Worm (Caenorhabditis elegans) whole organism, L1 larva: Measurements from ENCODE around the gene npr-29.

Experiments used
- C04F5.9 ChIP-seq: sonication (generic microtip); optimal IDR thresholded peaks from 2 replicates; lab custom pipeline; 2016; ENCODE audit warnings: missing genetic modification characterization, missing compliant biosample characterization
- C16A3.4 ChIP-seq: fragments of 150-350 bp; optimal IDR thresholded peaks from 2 replicates; lab custom pipeline; 2014; ENCODE audit warnings: missing biosample characterization, missing genetic modification characterization
- C34B4.2 ChIP-seq: sonication (generic microtip); optimal IDR thresholded peaks from 2 replicates; lab custom pipeline; 2017; ENCODE audit warnings: mild to moderate bottlenecking, missing genetic modification characterization, missing compliant biosample characterization
- aha-1 ChIP-seq: fragments of 150-350 bp; optimal IDR thresholded peaks from 2 replicates; lab custom pipeline; 2014; ENCODE audit warnings: missing biosample characterization, missing genetic modification characterization
- alr-1 ChIP-seq: fragments of 200-800 bp; sonication (Bioruptor generic); optimal IDR thresholded peaks from 2 replicates; lab custom pipeline; 2018; ENCODE audit warnings: borderline replicate concordance, mild to moderate bottlenecking, missing genetic modification characterization, missing compliant biosample characterization
- aly-2 ChIP-seq: fragments of 150-350 bp; optimal IDR thresholded peaks from 2 replicates; lab custom pipeline; 2014; ENCODE audit warnings: missing biosample characterization, missing genetic modification characterization
- ama-1 ChIP-seq: fragments of 150-350 bp; optimal IDR thresholded peaks from 2 replicates; lab custom pipeline; 2014
- blmp-1 ChIP-seq: fragments of 150-350 bp; optimal IDR thresholded peaks from 2 replicates; lab custom pipeline; 2014; ENCODE audit warnings: missing biosample characterization, missing genetic modification characterization
- ceh-90 ChIP-seq: sonication (generic microtip); optimal IDR thresholded peaks from 2 replicates; lab custom pipeline; 2016; ENCODE audit warnings: missing genetic modification characterization, missing compliant biosample characterization
- ces-1 ChIP-seq: fragments of 150-350 bp; optimal IDR thresholded peaks from 2 replicates; lab custom pipeline; 2014; ENCODE audit warnings: missing biosample characterization, missing genetic modification reagents, missing genetic modification characterization
- dsc-1 ChIP-seq: sonication (generic microtip); optimal IDR thresholded peaks from 2 replicates; lab custom pipeline; 2016; ENCODE audit warnings: mild to moderate bottlenecking, missing genetic modification characterization, missing compliant biosample characterization
- efl-1 ChIP-seq, 4 experiments: fragments of 150-350 bp; optimal IDR thresholded peaks in 3 of 4; peaks in 1 of 4; 1 replicate in 1 of 4; 2 replicates in 3 of 4; lab custom pipeline; 2014; ENCODE audit warnings: missing biosample characterization in 2 of 4, missing genetic modification characterization in 2 of 4, missing genetic modification reagents in 2 of 4
- egl-13 ChIP-seq: sonication (generic microtip); optimal IDR thresholded peaks from 2 replicates; lab custom pipeline; 2016; ENCODE audit warnings: missing genotype, missing genetic modification reagents, missing genetic modification characterization, missing compliant biosample characterization
- elt-2 ChIP-seq: sonication (generic microtip); optimal IDR thresholded peaks from 2 replicates; lab custom pipeline; 2016; ENCODE audit warnings: missing genetic modification characterization, mild to moderate bottlenecking, inconsistent platforms, missing compliant biosample characterization, missing genetic modification reagents
- ets-5 ChIP-seq: fragments of 200-800 bp; sonication (Bioruptor generic); IDR thresholded peaks from 2 replicates; pipeline ENCODE4 v1.3.6; 2022; ENCODE audit warnings: missing genetic modification characterization, missing compliant biosample characterization
- fkh-10 ChIP-seq: sonication (generic microtip); optimal IDR thresholded peaks from 2 replicates; lab custom pipeline; 2017; ENCODE audit warnings: missing biosample characterization, missing genetic modification reagents, missing genetic modification characterization
- fkh-8 ChIP-seq: sonication (generic microtip); optimal IDR thresholded peaks from 2 replicates; lab custom pipeline; 2016; ENCODE audit warnings: mild to moderate bottlenecking, missing genetic modification characterization, missing compliant biosample characterization
- fos-1 ChIP-seq: fragments of 150-350 bp; optimal IDR thresholded peaks from 2 replicates; lab custom pipeline; 2014; ENCODE audit warnings: missing biosample characterization, missing genetic modification characterization
- grh-1 ChIP-seq: fragments of 200-800 bp; sonication (Bioruptor generic); IDR thresholded peaks from 2 replicates; pipeline ENCODE4 v1.3.6; 2022; ENCODE audit warnings: missing genetic modification reagents, missing genetic modification characterization, missing compliant biosample characterization
- hlh-17 ChIP-seq: fragments of 200-800 bp; sonication (Bioruptor generic); optimal IDR thresholded peaks from 2 replicates; lab custom pipeline; 2018; ENCODE audit warnings: missing genetic modification characterization, mild to moderate bottlenecking, missing compliant biosample characterization, moderate library complexity, borderline replicate concordance
- hlh-4 ChIP-seq: sonication (generic microtip); optimal IDR thresholded peaks from 2 replicates; lab custom pipeline; 2016; ENCODE audit warnings: mild to moderate bottlenecking, missing genetic modification characterization, missing compliant biosample characterization
- hpl-2 ChIP-seq: fragments of 150-350 bp; optimal IDR thresholded peaks from 2 replicates; lab custom pipeline; 2014; ENCODE audit warnings: missing biosample characterization, missing genetic modification reagents, missing genetic modification characterization
- irx-1 ChIP-seq: sonication (generic microtip); optimal IDR thresholded peaks from 2 replicates; lab custom pipeline; 2016; ENCODE audit warnings: missing genetic modification characterization, missing compliant biosample characterization
- isw-1 ChIP-seq: fragments of 200-800 bp; sonication (Bioruptor generic); IDR thresholded peaks from 2 replicates; pipeline ENCODE4 v1.3.6; 2022; ENCODE audit warnings: missing genetic modification characterization, missing compliant biosample characterization
- lin-15B ChIP-seq: fragments of 150-350 bp; sonication (generic microtip); optimal IDR thresholded peaks from 3 replicates; lab custom pipeline; 2014; ENCODE audit warnings: missing biosample characterization, missing genetic modification characterization
- lin-35 ChIP-seq, 2 experiments: fragments of 150-350 bp; optimal IDR thresholded peaks; 2 replicates each; lab custom pipeline; 2014; ENCODE audit warnings: missing biosample characterization in 2 of 2, missing genetic modification characterization in 2 of 2, missing genetic modification reagents in 2 of 2
- lir-3 ChIP-seq: sonication (generic microtip); optimal IDR thresholded peaks from 2 replicates; lab custom pipeline; 2016; ENCODE audit warnings: mild to moderate bottlenecking, missing genetic modification characterization, moderate library complexity, missing compliant biosample characterization; ENCODE audit not compliant: poor library complexity
- mab-9 ChIP-seq: fragments of 200-800 bp; sonication (Bioruptor generic); IDR thresholded peaks from 2 replicates; pipeline ENCODE4 v1.3.6; 2022; ENCODE audit warnings: missing genetic modification reagents, missing genetic modification characterization, missing compliant biosample characterization
- mep-1 ChIP-seq: fragments of 150-350 bp; optimal IDR thresholded peaks from 2 replicates; lab custom pipeline; 2014; ENCODE audit warnings: missing biosample characterization, missing genetic modification characterization
- nhr-19 ChIP-seq: fragments of 200-800 bp; sonication (Bioruptor generic); conservative IDR thresholded peaks from 2 replicates; pipeline ENCODE4 v1.3.6; 2022; ENCODE audit warnings: missing genetic modification characterization, missing compliant biosample characterization
- nhr-20 ChIP-seq: sonication (generic microtip); optimal IDR thresholded peaks from 2 replicates; lab custom pipeline; 2016; ENCODE audit warnings: mild to moderate bottlenecking, missing genetic modification characterization, missing compliant biosample characterization
- nhr-28 ChIP-seq: fragments of 150-350 bp; optimal IDR thresholded peaks from 2 replicates; lab custom pipeline; 2014; ENCODE audit warnings: missing biosample characterization, missing genetic modification characterization
- nhr-47 ChIP-seq: sonication (generic microtip); optimal IDR thresholded peaks from 2 replicates; lab custom pipeline; 2016; ENCODE audit warnings: mild to moderate bottlenecking, missing genetic modification characterization, moderate library complexity, missing compliant biosample characterization
- nhr-71 ChIP-seq: sonication (generic microtip); optimal IDR thresholded peaks from 2 replicates; lab custom pipeline; 2016; ENCODE audit warnings: mild to moderate bottlenecking, missing genetic modification characterization, moderate library complexity, missing compliant biosample characterization
- nhr-76 ChIP-seq: sonication (generic microtip); optimal IDR thresholded peaks from 2 replicates; lab custom pipeline; 2017; ENCODE audit warnings: missing biosample characterization, missing genetic modification characterization
- nhr-77 ChIP-seq: fragments of 150-350 bp; optimal IDR thresholded peaks from 2 replicates; lab custom pipeline; 2014; ENCODE audit warnings: missing biosample characterization, missing genetic modification characterization
- nhr-84 ChIP-seq: sonication (generic microtip); optimal IDR thresholded peaks from 2 replicates; lab custom pipeline; 2017; ENCODE audit warnings: missing biosample characterization, missing genetic modification characterization
- nhr-85 ChIP-seq: sonication (generic microtip); peaks from one replicate; lab custom pipeline; 2016; ENCODE audit warnings: missing genetic modification characterization, inconsistent platforms, missing compliant biosample characterization
- pag-3 ChIP-seq: sonication (generic microtip); optimal IDR thresholded peaks from 2 replicates; lab custom pipeline; 2017; ENCODE audit warnings: missing genetic modification characterization, mild to moderate bottlenecking, missing compliant biosample characterization, antibody characterized with exemption, borderline replicate concordance; ENCODE audit not compliant: insufficient read depth
- pqm-1 ChIP-seq: sonication (generic microtip); optimal IDR thresholded peaks from 3 replicates; lab custom pipeline; 2017; ENCODE audit warnings: missing biosample characterization, missing genetic modification characterization
- rnt-1 ChIP-seq: sonication (generic microtip); optimal IDR thresholded peaks from 2 replicates; lab custom pipeline; 2016; ENCODE audit warnings: mild to moderate bottlenecking, missing genetic modification characterization, moderate library complexity, missing compliant biosample characterization
- snu-23 ChIP-seq: sonication (generic microtip); optimal IDR thresholded peaks from 2 replicates; lab custom pipeline; 2016; ENCODE audit warnings: missing genetic modification characterization, missing compliant biosample characterization
- sox-4 ChIP-seq: sonication (generic microtip); optimal IDR thresholded peaks from 2 replicates; lab custom pipeline; 2016; ENCODE audit warnings: missing genetic modification characterization, missing compliant biosample characterization
- sptf-1 ChIP-seq: fragments of 150-350 bp; optimal IDR thresholded peaks from 2 replicates; lab custom pipeline; 2014; ENCODE audit warnings: missing biosample characterization, missing genetic modification characterization
- sup-37 ChIP-seq: fragments of 200-800 bp; sonication (Bioruptor generic); optimal IDR thresholded peaks from 2 replicates; lab custom pipeline; 2018; ENCODE audit warnings: mild to moderate bottlenecking, missing genetic modification characterization, missing compliant biosample characterization
- swsn-7 ChIP-seq: sonication (generic microtip); optimal IDR thresholded peaks from 2 replicates; lab custom pipeline; 2016; ENCODE audit warnings: missing genetic modification characterization, missing compliant biosample characterization
- tbx-2 ChIP-seq: sonication (generic microtip); optimal IDR thresholded peaks from 2 replicates; lab custom pipeline; 2016; ENCODE audit warnings: missing genetic modification characterization, missing compliant biosample characterization
- tlp-1 ChIP-seq: fragments of 150-350 bp; optimal IDR thresholded peaks from 2 replicates; lab custom pipeline; 2014; ENCODE audit warnings: missing biosample characterization, missing genetic modification characterization
- unc-86 ChIP-seq: sonication (generic microtip); optimal IDR thresholded peaks from 2 replicates; lab custom pipeline; 2016; ENCODE audit warnings: missing genetic modification characterization, missing compliant biosample characterization
- unc-98 ChIP-seq: fragments of 200-800 bp; sonication (Bioruptor generic); IDR thresholded peaks from 2 replicates; pipeline ENCODE4 v1.3.6; 2022; ENCODE audit warnings: missing genetic modification characterization, missing compliant biosample characterization
- vab-15 ChIP-seq: sonication (generic microtip); optimal IDR thresholded peaks from 2 replicates; lab custom pipeline; 2017; ENCODE audit warnings: missing genotype, mild to moderate bottlenecking, missing genetic modification characterization, missing compliant biosample characterization
- zip-4 ChIP-seq: fragments of 200-800 bp; sonication (Bioruptor generic); optimal IDR thresholded peaks from 2 replicates; lab custom pipeline; 2018; ENCODE audit warnings: mild to moderate bottlenecking, missing genetic modification characterization, moderate library complexity, missing compliant biosample characterization
- ztf-11 ChIP-seq, 2 experiments: sonication (generic microtip); optimal IDR thresholded peaks; 2 replicates each; lab custom pipeline; 2016 to 2017; ENCODE audit warnings: missing genetic modification characterization in 2 of 2, missing biosample characterization in 1 of 2, missing compliant biosample characterization in 1 of 2
- ztf-4 ChIP-seq: fragments of 150-350 bp; optimal IDR thresholded peaks from 2 replicates; lab custom pipeline; 2014; ENCODE audit warnings: missing biosample characterization, missing genetic modification characterization

npr-29 gene

ce11 chrIII:9191091-9191490, 24.2 kb downstream of the npr-29 start, which contains the start of gene cls-3:
cls-3 (minus strand) TSS chrIII:9191109.
- TF ChIP-seq dsc-1 (peak; percentile 62), irx-1 (tag; lab: Kevin White, UChicago) (peak; percentile 33), blmp-1 (tag; lab: Kevin White, UChicago) (no peak), aly-2 (no peak), nhr-19 (GFP tag; lab: Robert Waterston, UW) (peak; percentile 53), C34B4.2 (no peak), nhr-85 (tag; lab: Kevin White, UChicago) (peak; percentile 84), vab-15 (tag; lab: Kevin White, UChicago) (peak; percentile 21), efl-1 (optimal IDR thresholded peaks at IDR 0.05; lab: Kevin White, UChicago) (peak; percentile 94 to 96), efl-1 (GFP tag; optimal IDR thresholded peaks at IDR 0.05 in 1 of 2; lab: Kevin White, UChicago) (peak; percentile 88 to 99), zip-4 (GFP tag; lab: Kevin White, UChicago) (no peak), hlh-17 (no peak), ztf-4 (tag; lab: Kevin White, UChicago) (no peak), nhr-47 (peak; percentile 68), fos-1 (tag; lab: Kevin White, UChicago) (no peak), swsn-7 (peak; percentile 50), nhr-84 (tag; lab: Kevin White, UChicago) (no peak), nhr-77 (tag; lab: Kevin White, UChicago) (no peak), mep-1 (tag; lab: Kevin White, UChicago) (peak; percentile 27), lin-35 (GFP tag; optimal IDR thresholded peaks at IDR 0.05; lab: Kevin White, UChicago) (peak; percentile 88 to 92), pag-3 (tag; lab: Kevin White, UChicago) (no peak), nhr-76 (tag; lab: Kevin White, UChicago) (no peak), rnt-1 (peak; percentile 88), aha-1 (tag; lab: Kevin White, UChicago) (no peak), alr-1 (no peak), nhr-28 (tag; lab: Kevin White, UChicago) (no peak), lir-3 (tag; lab: Kevin White, UChicago) (peak; percentile 65), fkh-8 (tag; lab: Kevin White, UChicago) (no peak), sptf-1 (tag; lab: Kevin White, UChicago) (no peak), ceh-90 (no peak), grh-1 (no peak), nhr-71 (tag; lab: Kevin White, UChicago) (peak; percentile 81), tbx-2 (tag; lab: Kevin White, UChicago) (peak; percentile 25), snu-23 (GFP tag; lab: Kevin White, UChicago) (peak; percentile 61), tlp-1 (tag; lab: Kevin White, UChicago) (no peak), lin-15B (no peak), isw-1 (GFP tag; lab: Robert Waterston, UW) (peak; percentile 34; the same call in 1 of the 2 replicates), sup-37 (GFP tag; lab: Kevin White, UChicago) (no peak), hpl-2 (GFP tag; lab: Kevin White, UChicago) (no peak), hlh-4 (tag; lab: Kevin White, UChicago) (no peak), mab-9 (GFP tag; lab: Robert Waterston, UW) (no peak), fkh-10 (no peak), unc-86 (tag; lab: Kevin White, UChicago) (no peak), egl-13 (tag; lab: Kevin White, UChicago) (peak; percentile 13), unc-98 (GFP tag; lab: Robert Waterston, UW) (no peak), ztf-11 (tag; optimal IDR thresholded peaks at IDR 0.05; lab: Kevin White, UChicago) (peak in 1 of 2 experiments; percentile 45), sox-4 (tag; lab: Kevin White, UChicago) (no peak), ces-1 (GFP tag; lab: Kevin White, UChicago) (no peak), C16A3.4 (tag; lab: Kevin White, UChicago) (peak; percentile 56), pqm-1 (tag; lab: Kevin White, UChicago) (no peak), ama-1 (lab: Kevin White, UChicago) (no peak), C04F5.9 (tag; lab: Kevin White, UChicago) (no peak), ets-5 (GFP tag; lab: Robert Waterston, UW) (no peak), nhr-20 (tag; lab: Kevin White, UChicago) (peak; percentile 43), elt-2 (tag; lab: Kevin White, UChicago) (no peak)
